Worm (Caenorhabditis elegans): ENCODE results near the gene srbc-1.

The srbc-1 gene

DNA sequence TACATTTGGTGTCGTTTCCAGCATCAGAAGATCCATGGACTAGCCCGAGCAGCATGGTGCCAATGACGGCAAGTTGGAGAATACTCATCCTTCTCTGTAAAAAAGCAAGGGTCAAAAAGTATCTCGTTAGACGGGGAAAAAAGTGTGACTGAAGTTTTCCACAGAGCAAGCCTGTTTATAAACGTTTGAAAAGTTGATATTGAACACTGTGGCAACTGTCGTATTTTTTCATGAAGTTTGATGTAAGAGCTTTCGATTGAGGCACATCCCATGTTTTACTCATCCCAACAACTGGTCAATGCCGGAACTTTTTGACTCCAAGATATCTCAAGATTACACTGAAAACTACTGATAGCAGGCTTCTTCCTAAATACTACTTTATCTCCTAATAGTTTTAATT, 17.2 kb upstream of the srbc-1 start, which contains the start of gene F35F10.13:
TSS of gene F35F10.13 (minus strand) at position 101 of the 400 bp plus-strand sequence.
- TF ChIP-seq M03D4.4 (tag; optimal IDR thresholded peaks at IDR 0.05), result no peak
- TF ChIP-seq cnd-1 (tag; optimal IDR thresholded peaks at IDR 0.05), result no peak
- no peak for TF ChIP-seq lin-32 (GFP tag; optimal IDR thresholded peaks at IDR 0.05)
- no peak for TF ChIP-seq nhr-76 (tag; optimal IDR thresholded peaks at IDR 0.05)
- TF ChIP-seq ceh-83 (GFP tag; optimal IDR thresholded peaks at IDR 0.05), result no peak
- TF ChIP-seq snpc-4 (tag; optimal IDR thresholded peaks at IDR 0.05), result no peak
- no peak for TF ChIP-seq hlh-1 (tag; optimal IDR thresholded peaks at IDR 0.05)
- TF ChIP-seq drap-1 (GFP tag; optimal IDR thresholded peaks at IDR 0.05), result no peak
- no peak for TF ChIP-seq flh-1 (GFP tag; optimal IDR thresholded peaks at IDR 0.05)
- TF ChIP-seq ceh-43 (GFP tag; optimal IDR thresholded peaks at IDR 0.05), result no peak

DNA sequence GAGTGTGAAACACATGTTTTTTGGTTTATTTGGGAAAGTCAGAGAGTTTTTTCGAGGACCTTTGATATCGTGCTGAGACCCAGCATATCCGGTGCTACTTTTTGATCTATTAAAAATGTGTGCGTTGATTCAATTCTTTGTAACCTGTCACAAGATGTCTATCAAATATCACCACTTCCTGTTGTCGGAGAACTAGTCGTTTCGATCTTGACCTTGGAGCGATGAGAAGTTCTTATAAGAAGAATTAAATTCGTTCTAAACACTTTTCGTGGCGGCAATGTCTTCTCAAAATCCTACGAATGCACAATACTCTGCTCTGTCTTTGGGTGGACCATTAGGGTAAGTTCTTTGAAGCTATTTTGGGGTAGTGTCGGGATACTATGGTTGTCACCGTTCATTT, 14.3 kb upstream of the srbc-1 start, which contains the start of gene F35F10.1:
TSS of gene F35F10.1 (plus strand) at position 200 of the 400 bp plus-strand sequence.
- no peak for TF ChIP-seq cnd-1 (tag; optimal IDR thresholded peaks at IDR 0.05)
- TF ChIP-seq nhr-12 (tag; optimal IDR thresholded peaks at IDR 0.05), result no peak
- TF ChIP-seq lin-32 (GFP tag; optimal IDR thresholded peaks at IDR 0.05), result no peak
- TF ChIP-seq sem-2 (GFP tag; optimal IDR thresholded peaks at IDR 0.05), result no peak
- TF ChIP-seq ham-2 (GFP tag; optimal IDR thresholded peaks at IDR 0.05), result no peak
- no peak for TF ChIP-seq elt-1 (tag; optimal IDR thresholded peaks at IDR 0.05; ENCODE audit: borderline replicate concordance, insufficient read depth)
- no peak for TF ChIP-seq unc-39 (tag; optimal IDR thresholded peaks at IDR 0.05)
- TF ChIP-seq drap-1 (GFP tag; optimal IDR thresholded peaks at IDR 0.05), result no peak
- TF ChIP-seq ceh-39 (tag; optimal IDR thresholded peaks at IDR 0.05), result no peak
- no peak for TF ChIP-seq flh-1 (GFP tag; optimal IDR thresholded peaks at IDR 0.05)
- TF ChIP-seq unc-120 (tag; optimal IDR thresholded peaks at IDR 0.05; ENCODE audit: poor library complexity, severe bottlenecking), result no peak
- TF ChIP-seq nhr-237 (tag; optimal IDR thresholded peaks at IDR 0.05), result no peak
- no peak for TF ChIP-seq elt-3 (tag; optimal IDR thresholded peaks at IDR 0.05)
- no peak for TF ChIP-seq zip-8 (tag; optimal IDR thresholded peaks at IDR 0.05)
- no peak for TF ChIP-seq lsy-2 (tag; optimal IDR thresholded peaks at IDR 0.05)
- TF ChIP-seq snpc-4 (tag; optimal IDR thresholded peaks at IDR 0.05), result no peak
- no peak for TF ChIP-seq ceh-83 (GFP tag; optimal IDR thresholded peaks at IDR 0.05)
- TF ChIP-seq sptf-1 (tag; optimal IDR thresholded peaks at IDR 0.05), result no peak
- no peak for TF ChIP-seq unc-62 (GFP tag; optimal IDR thresholded peaks at IDR 0.05)

DNA sequence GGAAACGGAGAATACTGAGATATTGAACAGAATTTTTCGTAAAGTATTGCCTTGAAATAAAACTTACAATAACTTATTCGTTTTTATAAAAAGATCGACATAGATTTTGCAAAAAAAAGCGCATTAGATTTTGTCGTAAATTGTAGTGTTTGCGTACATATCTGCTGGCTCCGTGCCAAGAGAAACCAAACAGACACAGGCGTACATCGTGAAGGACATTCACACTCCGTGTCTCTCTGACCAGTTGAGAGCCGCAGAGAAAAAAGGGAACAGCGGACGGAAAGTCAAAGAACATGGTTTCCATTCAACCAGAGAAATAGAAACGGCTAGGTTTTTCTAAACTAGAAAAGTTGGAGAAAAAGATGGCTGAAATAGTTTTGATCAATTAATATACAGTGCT, 13.5 kb upstream of the srbc-1 start, which contains the start of gene arrd-19:
TSS of gene arrd-19 (minus strand) at position 209 of the 400 bp plus-strand sequence.
- TF ChIP-seq hlh-1 (tag; optimal IDR thresholded peaks at IDR 0.05) (peak; percentile 49), zip-8 (tag; optimal IDR thresholded peaks at IDR 0.05) (no peak), lin-13 (tag; optimal IDR thresholded peaks at IDR 0.05) (no peak), M03D4.4 (tag; optimal IDR thresholded peaks at IDR 0.05) (no peak), pha-4 (tag; optimal IDR thresholded peaks at IDR 0.05) (no peak), tbx-8 (GFP tag; optimal IDR thresholded peaks at IDR 0.05) (no peak), elt-3 (tag; optimal IDR thresholded peaks at IDR 0.05) (no peak), ceh-39 (tag; optimal IDR thresholded peaks at IDR 0.05) (no peak), ceh-43 (GFP tag; optimal IDR thresholded peaks at IDR 0.05) (no peak), mep-1 (tag; optimal IDR thresholded peaks at IDR 0.05) (peak; percentile 4), nhr-237 (tag; optimal IDR thresholded peaks at IDR 0.05) (peak; percentile 19)

DNA sequence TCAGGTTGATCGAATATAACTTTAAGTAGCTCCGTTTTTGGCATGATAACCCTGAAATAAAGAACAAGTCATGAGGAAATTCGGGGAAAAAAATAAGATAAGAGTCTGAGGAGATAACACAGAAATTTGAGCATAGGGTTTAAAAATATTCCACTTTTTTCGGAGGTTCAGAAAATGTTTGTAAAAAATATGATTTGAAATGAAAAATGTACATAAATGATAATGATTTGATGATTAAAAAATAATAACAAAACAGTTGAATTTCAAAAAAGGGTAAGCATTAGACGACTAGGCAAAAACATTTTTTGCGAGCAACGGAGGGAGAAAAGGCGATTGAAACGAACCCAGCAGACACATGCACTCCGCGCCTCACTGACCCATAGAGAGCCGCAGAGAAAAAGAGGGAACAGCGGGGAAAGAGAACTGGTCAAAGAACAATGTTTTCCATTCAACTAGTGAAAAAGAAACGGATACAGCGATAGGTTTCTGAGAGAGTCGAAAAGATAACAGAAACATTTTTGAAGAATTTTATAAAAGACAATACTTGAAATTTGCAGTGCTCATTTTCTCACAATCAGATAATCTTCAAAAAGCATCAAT, 10.4 kb upstream of the srbc-1 start, which contains the start of gene arrd-18:
TSS of gene arrd-18 (minus strand) at position 51 of the 600 bp plus-strand sequence.
- no peak for TF ChIP-seq nhr-28 (tag; optimal IDR thresholded peaks at IDR 0.05)
- no peak for TF ChIP-seq nhr-76 (tag; optimal IDR thresholded peaks at IDR 0.05)
- no peak for TF ChIP-seq zip-8 (tag; optimal IDR thresholded peaks at IDR 0.05)
- peak; percentile 3 for TF ChIP-seq hlh-1 (tag; optimal IDR thresholded peaks at IDR 0.05)
- TF ChIP-seq ces-1 (GFP tag; optimal IDR thresholded peaks at IDR 0.05), result peak; percentile 10

DNA sequence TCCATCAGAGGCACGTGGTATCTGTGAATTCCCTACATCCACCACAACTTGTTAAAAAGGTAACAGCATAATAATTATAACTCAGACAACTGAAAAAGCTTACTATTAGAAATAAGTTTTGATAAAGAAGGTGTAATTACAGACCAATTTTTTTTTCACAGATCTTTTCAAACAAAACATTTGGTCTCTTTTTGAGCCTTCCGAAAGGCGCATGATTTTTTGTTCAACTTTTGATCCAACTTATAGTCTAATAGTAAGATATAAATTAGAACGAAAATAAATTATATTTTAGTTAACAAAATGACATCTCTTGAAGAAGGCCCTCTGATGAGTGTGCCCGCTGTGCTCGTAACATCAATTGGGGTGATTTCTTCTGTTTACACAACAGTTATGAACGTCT, 6.4 kb upstream of the srbc-1 start, which contains the start of gene srbc-3:
TSS of gene srbc-3 (plus strand) at position 301 of the 400 bp plus-strand sequence.
- TF ChIP-seq tbx-8 (GFP tag; optimal IDR thresholded peaks at IDR 0.05) (no peak), ceh-43 (GFP tag; optimal IDR thresholded peaks at IDR 0.05) (no peak), nhr-2 (tag; optimal IDR thresholded peaks at IDR 0.05) (no peak), bed-3 (GFP tag; optimal IDR thresholded peaks at IDR 0.05) (no peak)
